Fruit fly (Drosophila melanogaster): ENCODE results near the gene CG7546.

- TF ChIP-seq fd96Ca (GFP tag; IDR thresholded peaks at IDR 0.05) (no peak), rn (GFP tag; IDR thresholded peaks at IDR 0.05) (no peak)
These were observed 17.0 kb downstream of the CG7546 start for dm6 chr3L:7527661-7528379.
